Worm (Caenorhabditis elegans): ENCODE data around the gene F10G2.10.

DNA sequence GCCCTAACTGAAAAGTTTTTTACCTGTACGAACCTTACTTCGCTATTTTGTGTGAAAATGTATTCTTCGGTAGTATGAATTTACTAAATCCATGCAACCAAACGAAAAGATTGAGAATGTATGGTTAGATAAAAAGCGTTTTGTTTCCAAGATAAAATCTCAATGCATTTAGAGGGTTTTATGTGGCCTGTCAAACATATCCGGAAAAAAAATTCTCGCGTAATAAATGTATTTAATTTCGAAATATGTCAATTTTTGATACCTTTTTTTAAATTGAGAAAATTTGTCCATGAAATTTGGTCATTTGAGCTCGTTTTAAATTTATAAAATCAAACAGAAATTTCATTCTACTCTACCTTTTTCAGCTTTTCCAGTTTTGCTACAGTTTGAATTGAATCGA, 26.7 kb upstream of the F10G2.10 start, which contains the start of gene F07G11.4:
- TF ChIP-seq elt-3 (tag; optimal IDR thresholded peaks at IDR 0.05), result no peak
- no peak for TF ChIP-seq nhr-25 (tag; optimal IDR thresholded peaks at IDR 0.05)
- TF ChIP-seq nfya-1 (tag; optimal IDR thresholded peaks at IDR 0.05; ENCODE audit: insufficient read depth), result no peak
- TF ChIP-seq ama-1 (optimal IDR thresholded peaks at IDR 0.05), result no peak
- TF ChIP-seq aly-2 (tag; optimal IDR thresholded peaks at IDR 0.05), result no peak
- TF ChIP-seq skn-1 (tag; optimal IDR thresholded peaks at IDR 0.05), result no peak
- no peak for TF ChIP-seq nhr-11 (tag; optimal IDR thresholded peaks at IDR 0.05)
- TF ChIP-seq pqm-1 (tag; optimal IDR thresholded peaks at IDR 0.05), result no peak
- TF ChIP-seq nhr-237 (tag; optimal IDR thresholded peaks at IDR 0.05), result no peak
- no peak for TF ChIP-seq pha-4 (tag; optimal IDR thresholded peaks at IDR 0.05)
- no peak for TF ChIP-seq ztf-4 (tag; optimal IDR thresholded peaks at IDR 0.05)

All from whole organism, L3 larva.